Fruit fly (Drosophila melanogaster): ENCODE measurements around the gene Rab11.
A peak's percentile ranks its signal among the peaks of the same experiment; 100 is the strongest.

The Rab11 gene

DNA sequence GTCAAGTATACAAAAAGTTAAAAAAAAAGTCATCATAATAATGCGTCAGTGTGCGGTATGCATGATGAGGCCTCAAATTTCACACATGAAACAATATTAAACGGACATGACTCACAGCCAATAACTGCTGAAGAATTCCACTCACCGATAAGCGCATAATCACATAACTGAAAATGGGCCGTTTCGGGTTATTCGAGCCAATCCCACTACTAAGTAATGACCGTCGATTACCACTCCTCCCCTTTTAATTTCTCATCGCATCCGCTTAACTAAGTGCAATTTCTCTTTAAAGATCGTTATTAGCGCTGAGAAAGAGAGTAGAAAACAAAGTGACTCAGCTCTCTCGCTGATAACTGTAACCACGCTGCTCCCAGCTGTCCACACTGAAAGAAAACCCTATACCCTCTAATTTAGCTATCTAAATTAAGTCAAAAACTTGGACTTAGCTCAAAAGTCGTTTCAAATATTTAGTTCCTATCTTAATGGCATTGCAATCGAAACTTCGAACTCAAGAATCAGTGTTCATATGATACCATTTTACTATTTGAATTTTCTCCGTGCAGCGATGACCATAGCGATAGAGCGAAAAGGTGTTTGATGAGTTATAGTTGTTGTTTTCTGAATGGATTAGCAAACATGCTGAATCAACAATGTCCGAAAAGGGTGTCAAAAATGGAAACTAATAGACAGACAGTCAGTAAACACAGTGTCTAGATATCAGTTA, 1.7 kb downstream of the Rab11 start:
- TF ChIP-seq CG8944 (GFP tag; optimal IDR thresholded peaks at IDR 0.05) (peak; percentile 61), CG2875 (GFP tag; optimal IDR thresholded peaks at IDR 0.05) (peak; percentile 89), CG2129 (GFP tag; IDR thresholded peaks at IDR 0.05; ENCODE audit: partially characterized antibody) (no peak), fd96Cb (tag; optimal IDR thresholded peaks at IDR 0.05) (peak; percentile 55), CG13894 (tag; optimal IDR thresholded peaks at IDR 0.05) (peak; percentile 21), pzg (GFP tag; optimal IDR thresholded peaks at IDR 0.05) (no peak), CG17829 (tag; optimal IDR thresholded peaks at IDR 0.05) (peak; percentile 87), Stat92E (GFP tag; optimal IDR thresholded peaks at IDR 0.05) (no peak), CG2712 (tag; optimal IDR thresholded peaks at IDR 0.05) (peak; percentile 93), slou (GFP tag; optimal IDR thresholded peaks at IDR 0.05) (peak; percentile 74), HHEX (GFP tag; optimal IDR thresholded peaks at IDR 0.05) (peak; percentile 59), da (GFP tag; optimal IDR thresholded peaks at IDR 0.05) (peak; percentile 44), CG9817 (tag; optimal IDR thresholded peaks at IDR 0.05) (peak; percentile 74), Aef1 (GFP tag; IDR thresholded peaks at IDR 0.05) (peak; percentile 79), Hand (GFP tag; optimal IDR thresholded peaks at IDR 0.05) (peak; percentile 77), CG12659 (GFP tag; optimal IDR thresholded peaks at IDR 0.05) (peak; percentile 86), Ssrp (tag; optimal IDR thresholded peaks at IDR 0.05) (peak; percentile 80), Sox102F (GFP tag; optimal IDR thresholded peaks at IDR 0.05) (peak; percentile 92), sens-2 (GFP tag; IDR thresholded peaks at IDR 0.05) (peak; percentile 73), gfzf (GFP tag; optimal IDR thresholded peaks at IDR 0.05) (no peak), Sry-β (GFP tag; optimal IDR thresholded peaks at IDR 0.05) (peak; percentile 50), CG6654 (GFP tag; optimal IDR thresholded peaks at IDR 0.05) (peak; percentile 63), klu (GFP tag; IDR thresholded peaks at IDR 0.05) (peak; percentile 67), CG8478 (optimal IDR thresholded peaks at IDR 0.05) (no peak), CG1647 (GFP tag; optimal IDR thresholded peaks at IDR 0.05) (peak; percentile 92), sc (optimal IDR thresholded peaks at IDR 0.05) (no peak), sc (GFP tag; optimal IDR thresholded peaks at IDR 0.05) (peak; percentile 72), sug (tag; optimal IDR thresholded peaks at IDR 0.05) (peak; percentile 61), D19A (tag; optimal IDR thresholded peaks at IDR 0.05) (peak; percentile 86), CG8281 (tag; optimal IDR thresholded peaks at IDR 0.05) (peak; percentile 69), NK7.1 (GFP tag; optimal IDR thresholded peaks at IDR 0.05) (peak; percentile 88), bigmax (GFP tag; optimal IDR thresholded peaks at IDR 0.05) (peak; percentile 27), dmrt11E (tag; optimal IDR thresholded peaks at IDR 0.05) (peak; percentile 74), H2.0 (GFP tag; IDR thresholded peaks at IDR 0.05) (peak; percentile 83), fu2 (GFP tag; optimal IDR thresholded peaks at IDR 0.05) (peak; percentile 86), CG13775 (GFP tag; optimal IDR thresholded peaks at IDR 0.05) (peak; percentile 72), Jarid2 (GFP tag; optimal IDR thresholded peaks at IDR 0.05) (no peak), bsh (GFP tag; optimal IDR thresholded peaks at IDR 0.05) (peak; percentile 24 to 91), MBD-R2 (GFP tag; IDR thresholded peaks at IDR 0.05) (peak; percentile 60; the same call in 1 of the 2 replicates), vfl (GFP tag; optimal IDR thresholded peaks at IDR 0.05) (peak; percentile 78), CG8924 (tag; optimal IDR thresholded peaks at IDR 0.05) (peak; percentile 90), kay (GFP tag; optimal IDR thresholded peaks at IDR 0.05) (peak; percentile 82), CG9609 (GFP tag; optimal IDR thresholded peaks at IDR 0.05) (peak; percentile 87), tap (tag; optimal IDR thresholded peaks at IDR 0.05) (peak; percentile 90), lmd (GFP tag; IDR thresholded peaks at IDR 0.05) (peak; percentile 85), CG1233 (GFP tag; optimal IDR thresholded peaks at IDR 0.05) (peak; percentile 67), gcm (GFP tag; optimal IDR thresholded peaks at IDR 0.05) (peak; percentile 86), Bteb2 (GFP tag; optimal IDR thresholded peaks at IDR 0.05) (peak; percentile 89), GATAe (GFP tag; conservative IDR thresholded peaks at IDR 0.05) (peak; percentile 75)

Data from whole organism, embryonic.